Worm (Caenorhabditis elegans) whole organism, L4 larva: ENCODE data around the gene epn-1.

Experiments used
- D1046.2 ChIP-seq: fragments of 200-800 bp; sonication (Bioruptor generic); IDR thresholded peaks from 2 replicates; pipeline ENCODE4 v1.3.6; 2022; ENCODE audit warnings: missing genetic modification characterization, missing compliant biosample characterization
- F10B5.3 ChIP-seq: sonication (generic microtip); optimal IDR thresholded peaks from 2 replicates; lab custom pipeline; 2016; ENCODE audit warnings: mild to moderate bottlenecking, missing genetic modification characterization, missing compliant biosample characterization
- Y48G9A.11 ChIP-seq: fragments of 200-800 bp; sonication (Bioruptor generic); IDR thresholded peaks from 2 replicates; pipeline ENCODE4 v1.3.6; 2022; ENCODE audit warnings: missing genetic modification reagents, missing genetic modification characterization, missing compliant biosample characterization
- ZK337.2 ChIP-seq: fragments of 200-800 bp; sonication (Bioruptor generic); IDR thresholded peaks from 2 replicates; pipeline ENCODE4 v1.3.6; 2022; ENCODE audit warnings: missing genetic modification reagents, missing genetic modification characterization, missing compliant biosample characterization
- aha-1 ChIP-seq: fragments of 150-350 bp; peaks from one replicate; lab custom pipeline; 2014; ENCODE audit warnings: missing biosample characterization, missing genetic modification characterization
- ama-1 ChIP-seq: fragments of 150-350 bp; optimal IDR thresholded peaks from 2 replicates; lab custom pipeline; 2014; ENCODE audit warnings: inconsistent platforms, mixed read lengths
- arid-1 ChIP-seq: fragments of 200-800 bp; sonication (Bioruptor generic); conservative IDR thresholded peaks from 2 replicates; pipeline ENCODE4 v1.3.6; 2022; ENCODE audit warnings: missing genetic modification reagents, missing genetic modification characterization, missing compliant biosample characterization
- attf-4 ChIP-seq: sonication (generic microtip); optimal IDR thresholded peaks from 3 replicates; lab custom pipeline; 2017; ENCODE audit warnings: missing biosample characterization, missing genetic modification characterization
- ceh-20 ChIP-seq: fragments of 200-800 bp; sonication (Bioruptor generic); IDR thresholded peaks from 2 replicates; pipeline ENCODE4 v1.3.6; 2022; ENCODE audit warnings: missing genetic modification reagents, missing genetic modification characterization, missing compliant biosample characterization
- ceh-44 ChIP-seq: fragments of 200-800 bp; sonication (Bioruptor generic); IDR thresholded peaks from 2 replicates; pipeline ENCODE4 v1.3.6; 2022; ENCODE audit warnings: missing genetic modification reagents, missing genetic modification characterization, missing compliant biosample characterization
- cey-2 ChIP-seq: sonication (generic microtip); optimal IDR thresholded peaks from 3 replicates; lab custom pipeline; 2017; ENCODE audit warnings: missing genetic modification characterization, mild to moderate bottlenecking, missing compliant biosample characterization, antibody characterized with exemption, borderline replicate concordance; ENCODE audit not compliant: insufficient read depth
- daf-16 ChIP-seq, 3 experiments: sonication (generic microtip); optimal IDR thresholded peaks; 2 replicates each; lab custom pipeline; 2016 to 2017; ENCODE audit warnings: missing genetic modification characterization in 3 of 3, missing genetic modification reagents in 3 of 3, mild to moderate bottlenecking in 2 of 3, missing compliant biosample characterization in 2 of 3, missing biosample characterization in 1 of 3, moderate library complexity in 1 of 3
- daf-8 ChIP-seq: fragments of 200-800 bp; sonication (Bioruptor generic); IDR thresholded peaks from 2 replicates; pipeline ENCODE4 v1.3.6; 2022; ENCODE audit warnings: missing genetic modification characterization, missing compliant biosample characterization
- dmd-8 ChIP-seq: fragments of 200-800 bp; sonication (Bioruptor generic); IDR thresholded peaks from 2 replicates; pipeline ENCODE4 v1.3.6; 2022; ENCODE audit warnings: missing genetic modification characterization, missing compliant biosample characterization
- dmd-9 ChIP-seq: fragments of 200-800 bp; sonication (Bioruptor generic); IDR thresholded peaks from 2 replicates; pipeline ENCODE4 v1.3.6; 2022; ENCODE audit warnings: missing genetic modification reagents, missing genetic modification characterization, missing compliant biosample characterization
- dpl-1 ChIP-seq: fragments of 150-350 bp; optimal IDR thresholded peaks from 2 replicates; lab custom pipeline; 2014; ENCODE audit warnings: missing biosample characterization, missing genetic modification reagents, missing genetic modification characterization
- gei-8 ChIP-seq: fragments of 200-800 bp; sonication (Bioruptor generic); optimal IDR thresholded peaks from 2 replicates; lab custom pipeline; 2018; ENCODE audit warnings: mild to moderate bottlenecking, missing genetic modification characterization, missing compliant biosample characterization
- jun-1 ChIP-seq: fragments of 150-350 bp; optimal IDR thresholded peaks from 2 replicates; lab custom pipeline; 2014; ENCODE audit warnings: missing biosample characterization, missing genetic modification reagents, missing genetic modification characterization
- lim-7 ChIP-seq: fragments of 200-800 bp; sonication (Bioruptor generic); IDR thresholded peaks from 2 replicates; pipeline ENCODE4 v1.3.6; 2022; ENCODE audit warnings: missing genetic modification characterization, missing compliant biosample characterization
- lin-15B ChIP-seq: fragments of 150-350 bp; sonication (generic microtip); optimal IDR thresholded peaks from 3 replicates; lab custom pipeline; 2014; ENCODE audit warnings: missing biosample characterization, missing genetic modification characterization
- lin-39 ChIP-seq: fragments of 150-350 bp; optimal IDR thresholded peaks from 2 replicates; lab custom pipeline; 2014; ENCODE audit warnings: missing biosample characterization, missing genetic modification reagents, missing genetic modification characterization
- lir-3 ChIP-seq: sonication (generic microtip); optimal IDR thresholded peaks from 2 replicates; lab custom pipeline; 2016; ENCODE audit warnings: mild to moderate bottlenecking, missing genetic modification characterization, missing compliant biosample characterization
- lsy-2 ChIP-seq, 2 experiments: fragments of 150-350 bp in 1 of 2; sonication (generic microtip) in 1 of 2; optimal IDR thresholded peaks; 2 replicates each; lab custom pipeline; 2014 to 2017; ENCODE audit warnings: missing biosample characterization in 2 of 2, missing genetic modification characterization in 2 of 2
- madf-9 ChIP-seq: fragments of 200-800 bp; sonication (Bioruptor generic); conservative IDR thresholded peaks from 2 replicates; pipeline ENCODE4 v1.3.6; 2022; ENCODE audit warnings: missing genetic modification reagents, missing genetic modification characterization, missing compliant biosample characterization
- mdt-29 ChIP-seq: fragments of 200-800 bp; sonication (Bioruptor generic); IDR thresholded peaks from 2 replicates; pipeline ENCODE4 v1.3.6; 2022; ENCODE audit warnings: missing genetic modification reagents, missing genetic modification characterization, missing compliant biosample characterization
- mes-2 ChIP-seq: sonication (generic microtip); optimal IDR thresholded peaks from 2 replicates; lab custom pipeline; 2016; ENCODE audit warnings: missing genotype, mild to moderate bottlenecking, missing genetic modification characterization, missing compliant biosample characterization; ENCODE audit not compliant: poor library complexity, severe bottlenecking
- mxl-3 ChIP-seq: fragments of 200-800 bp; sonication (Bioruptor generic); optimal IDR thresholded peaks from 2 replicates; lab custom pipeline; 2018; ENCODE audit warnings: mild to moderate bottlenecking, missing genetic modification characterization, missing compliant biosample characterization
- nhr-10 ChIP-seq: fragments of 150-350 bp; optimal IDR thresholded peaks from 2 replicates; lab custom pipeline; 2014; ENCODE audit warnings: missing biosample characterization, missing genetic modification characterization
- nhr-237 ChIP-seq: sonication (generic microtip); optimal IDR thresholded peaks from 2 replicates; lab custom pipeline; 2017; ENCODE audit warnings: missing biosample characterization, missing genetic modification characterization
- nhr-25 ChIP-seq: sonication (generic microtip); optimal IDR thresholded peaks from 2 replicates; lab custom pipeline; 2017; ENCODE audit warnings: missing genetic modification characterization, mild to moderate bottlenecking, missing compliant biosample characterization, antibody characterized with exemption, moderate library complexity, borderline replicate concordance; ENCODE audit not compliant: insufficient read depth
- nhr-48 ChIP-seq: sonication (generic microtip); optimal IDR thresholded peaks from 2 replicates; lab custom pipeline; 2016; ENCODE audit warnings: mild to moderate bottlenecking, missing genetic modification characterization, missing compliant biosample characterization
- nhr-6 ChIP-seq: fragments of 150-350 bp; optimal IDR thresholded peaks from 2 replicates; lab custom pipeline; 2014; ENCODE audit warnings: missing biosample characterization, missing genetic modification characterization
- nhr-77 ChIP-seq: fragments of 150-350 bp; optimal IDR thresholded peaks from 2 replicates; lab custom pipeline; 2014; ENCODE audit warnings: missing biosample characterization, missing genetic modification characterization
- pha-4 ChIP-seq, 2 experiments: fragments of 150-350 bp in 1 of 2; fragments of 200-800 bp in 1 of 2; sonication (Bioruptor generic) in 1 of 2; IDR thresholded peaks in 1 of 2; optimal IDR thresholded peaks in 1 of 2; 2 replicates each; pipeline versions ENCODE4 v1.3.6 to Lab custom; 2014 to 2022; ENCODE audit warnings: missing genetic modification characterization in 2 of 2, missing genetic modification reagents in 2 of 2, missing biosample characterization in 1 of 2, missing compliant biosample characterization in 1 of 2
- php-3 ChIP-seq: fragments of 200-800 bp; sonication (Bioruptor generic); IDR thresholded peaks from 2 replicates; pipeline ENCODE4 v1.3.6; 2022; ENCODE audit warnings: missing genetic modification reagents, missing genetic modification characterization, missing compliant biosample characterization
- set-16 ChIP-seq: fragments of 200-800 bp; sonication (Bioruptor generic); IDR thresholded peaks from 2 replicates; pipeline ENCODE4 v1.3.6; 2022; ENCODE audit warnings: missing genetic modification reagents, missing genetic modification characterization, missing compliant biosample characterization
- spr-1 ChIP-seq: sonication (generic microtip); optimal IDR thresholded peaks from 2 replicates; lab custom pipeline; 2016; ENCODE audit warnings: mild to moderate bottlenecking, missing genetic modification characterization, missing compliant biosample characterization
- tra-1 ChIP-seq: fragments of 200-800 bp; sonication (Bioruptor generic); IDR thresholded peaks from 2 replicates; pipeline ENCODE4 v1.3.6; 2022; ENCODE audit warnings: missing genetic modification reagents, missing genetic modification characterization, missing compliant biosample characterization
- vab-7 ChIP-seq: fragments of 200-800 bp; sonication (Bioruptor generic); IDR thresholded peaks from 2 replicates; pipeline ENCODE4 v1.3.6; 2022; ENCODE audit warnings: missing genetic modification reagents, missing genetic modification characterization, missing compliant biosample characterization
- zfp-2 ChIP-seq: sonication (generic microtip); optimal IDR thresholded peaks from 2 replicates; lab custom pipeline; 2016; ENCODE audit warnings: mild to moderate bottlenecking, missing genetic modification characterization, missing compliant biosample characterization
- ztf-11 ChIP-seq: fragments of 150-350 bp; optimal IDR thresholded peaks from 2 replicates; lab custom pipeline; 2014; ENCODE audit warnings: missing biosample characterization, missing genetic modification characterization

The epn-1 gene

DNA sequence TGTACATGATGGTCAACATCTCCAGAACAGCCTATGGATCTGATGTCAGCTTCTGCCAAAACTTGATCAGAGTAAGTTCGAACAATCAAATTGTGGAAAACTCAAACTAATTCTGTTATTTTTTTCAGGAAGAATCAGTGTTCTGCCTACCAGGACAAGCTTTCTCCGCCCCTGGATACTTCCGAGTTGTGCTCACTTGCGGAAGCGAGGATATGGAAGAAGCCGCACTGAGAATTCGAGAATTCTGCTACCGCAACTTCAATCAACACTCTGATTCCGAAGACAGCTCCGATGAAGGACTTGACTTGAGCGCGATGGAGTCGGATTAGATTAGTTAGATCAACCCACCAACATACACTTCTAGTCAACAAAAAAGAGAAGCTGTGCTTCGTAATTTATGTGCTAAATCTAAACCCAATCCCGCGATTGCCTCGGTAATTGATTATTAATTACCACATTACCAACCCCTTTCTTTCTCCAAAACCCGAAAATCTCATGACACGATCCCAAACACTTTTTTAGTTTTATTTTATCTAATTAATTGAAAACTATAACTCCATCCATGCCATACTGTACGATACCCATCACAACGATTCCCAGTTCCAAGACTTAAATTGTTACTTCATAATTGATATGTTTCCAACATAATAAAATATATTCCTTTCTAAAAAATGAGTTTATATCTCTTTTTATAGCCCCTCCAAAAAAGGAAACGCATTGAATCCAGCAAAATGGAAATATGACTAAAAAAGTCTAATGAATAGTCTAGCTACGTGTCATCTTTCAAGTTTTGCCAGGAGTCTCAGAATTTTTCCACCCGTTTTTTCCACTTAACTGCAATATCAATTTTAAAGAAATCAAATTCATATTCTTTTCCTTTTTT is 25.8 kb downstream of the epn-1 start (continued):
- TF ChIP-seq jun-1: no peak
- no peak for TF ChIP-seq mes-2 (tag; lab: Kevin White, UChicago)

DNA sequence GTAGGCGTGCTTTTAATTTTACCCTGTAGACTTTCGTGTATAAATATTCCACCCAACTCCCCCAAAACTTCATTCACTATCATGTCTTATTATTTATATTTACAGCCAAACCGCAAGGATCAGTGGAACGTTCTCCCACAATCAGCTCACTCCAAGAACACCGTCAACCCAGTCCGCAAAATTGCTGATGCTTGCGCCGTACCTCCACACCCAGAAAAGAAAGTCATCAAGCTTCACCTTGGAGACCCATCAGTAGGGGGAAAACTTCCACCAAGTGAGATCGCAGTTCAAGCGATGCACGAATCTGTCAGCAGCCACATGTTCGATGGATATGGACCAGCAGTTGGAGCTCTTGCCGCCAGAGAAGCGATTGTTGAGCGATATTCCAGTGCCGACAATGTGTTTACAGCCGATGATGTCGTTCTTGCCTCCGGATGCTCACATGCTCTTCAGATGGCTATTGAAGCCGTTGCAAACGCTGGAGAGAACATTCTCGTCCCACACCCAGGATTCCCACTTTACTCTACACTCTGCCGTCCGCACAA is 27.0 kb downstream of the epn-1 start:
- TF ChIP-seq nhr-237 (tag; lab: Kevin White, UChicago) (no peak), set-16 (peak; percentile 18; the same call in 1 of the 2 replicates), aha-1 (peak; percentile 19), dmd-8 (peak; percentile 50; the same call in 1 of the 2 replicates)
- TF ChIP-seq, all 104 proteins: peak for 3

DNA sequence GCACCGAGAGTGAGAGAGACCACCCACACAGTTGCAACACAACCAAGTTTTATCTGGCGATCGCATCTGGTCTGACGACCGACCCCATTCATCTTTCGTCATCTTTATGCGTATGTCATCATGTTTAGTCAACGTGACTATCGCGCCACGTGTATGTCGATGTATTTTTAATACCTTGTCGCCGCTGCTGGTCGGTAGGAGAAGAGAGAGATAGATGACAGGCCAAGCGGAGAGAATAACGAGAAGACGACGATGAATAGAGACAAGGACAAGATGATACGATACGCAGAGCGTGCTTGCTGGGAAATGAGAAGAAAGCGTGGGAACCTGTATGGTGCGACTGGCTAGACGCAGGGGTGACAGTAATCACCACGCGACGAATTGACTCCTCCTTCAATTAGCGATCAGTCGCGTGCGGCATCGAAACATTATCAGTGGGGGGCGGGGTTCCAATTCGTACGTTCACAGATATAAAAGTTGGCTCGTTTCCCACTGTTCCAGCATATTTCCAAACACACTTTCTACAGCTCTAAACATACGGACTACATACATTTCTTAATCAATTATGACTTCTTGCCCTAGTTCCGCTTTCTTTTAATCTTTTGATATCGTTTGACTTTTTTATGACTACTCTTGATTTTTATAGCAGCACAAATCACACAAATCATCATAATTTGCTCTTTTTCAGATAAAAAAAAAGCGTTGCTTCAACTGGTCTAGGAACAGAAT is 27.8 kb downstream of the epn-1 start, which contains the start of gene tatn-1:
Gene tatn-1, plus strand, starts transcription at position 689 of the 729 bp plus-strand sequence.
- TF ChIP-seq pha-4 (GFP tag; IDR thresholded peaks at IDR 0.05; lab: Robert Waterston, UW): 0 out of 2 replicates have a peak, but pooled peaks have one; percentile 38
- TF ChIP-seq pha-4 (tag; optimal IDR thresholded peaks at IDR 0.05; lab: Kevin White, UChicago): no peak
- no peak for TF ChIP-seq ceh-44 (GFP tag; lab: Robert Waterston, UW)
- no peak for TF ChIP-seq ceh-20
- peak; percentile 80 for TF ChIP-seq gei-8 (GFP tag; lab: Kevin White, UChicago)
- no peak for TF ChIP-seq dpl-1 (GFP tag; lab: Kevin White, UChicago)
- TF ChIP-seq php-3 (GFP tag; lab: Robert Waterston, UW): peak; percentile 87; the same call in 1 of the 2 replicates
- TF ChIP-seq cey-2: peak; percentile 84
- TF ChIP-seq arid-1 (GFP tag; lab: Robert Waterston, UW): 0 out of 2 replicates have a peak, but pooled peaks have one; percentile 11
- no peak for TF ChIP-seq lin-15B (tag; lab: Kevin White, UChicago)
- TF ChIP-seq dmd-9: no peak
- TF ChIP-seq dmd-8: no peak
- no peak for TF ChIP-seq ZK337.2 (GFP tag; lab: Robert Waterston, UW)
- TF ChIP-seq nhr-10 (tag; lab: Kevin White, UChicago): peak; percentile 81
- TF ChIP-seq daf-8: no peak
- TF ChIP-seq lim-7 (GFP tag; lab: Robert Waterston, UW): no peak
- TF ChIP-seq lsy-2 (tag; optimal IDR thresholded peaks at IDR 0.05; lab: Kevin White, UChicago): peak; percentile 43 to 58
- no peak for TF ChIP-seq D1046.2 (GFP tag; lab: Robert Waterston, UW)
- no peak for TF ChIP-seq attf-4
- TF ChIP-seq vab-7 (GFP tag; lab: Robert Waterston, UW): no peak
- TF ChIP-seq nhr-48 (tag; lab: Kevin White, UChicago): peak; percentile 98
- peak; percentile 50; the same call in 1 of the 2 replicates for TF ChIP-seq set-16
- no peak for TF ChIP-seq ztf-11
- TF ChIP-seq mxl-3 (GFP tag; lab: Kevin White, UChicago): peak; percentile 99
- no peak for TF ChIP-seq lir-3
- TF ChIP-seq nhr-25 (tag; lab: Kevin White, UChicago): peak; percentile 61
- peak; percentile 36 for TF ChIP-seq ama-1 (lab: Kevin White, UChicago)
- TF ChIP-seq nhr-77: peak; percentile 94
- 0 out of 2 replicates have a peak, but pooled peaks have one; percentile 27 for TF ChIP-seq mdt-29
- no peak for TF ChIP-seq zfp-2 (tag; lab: Kevin White, UChicago)
- peak; percentile 85 for TF ChIP-seq tra-1 (GFP tag; lab: Robert Waterston, UW)
- peak; percentile 32; the same call in 1 of the 2 replicates for TF ChIP-seq madf-9 (GFP tag; lab: Robert Waterston, UW)
- no peak for TF ChIP-seq F10B5.3
- peak; percentile 61 for TF ChIP-seq spr-1
- peak in 1 of 2 experiments; percentile 56 for TF ChIP-seq daf-16 (GFP tag; optimal IDR thresholded peaks at IDR 0.05; lab: Kevin White, UChicago)
- peak; percentile 81 for TF ChIP-seq daf-16 (tag; optimal IDR thresholded peaks at IDR 0.05; lab: Kevin White, UChicago)
- TF ChIP-seq lin-39 (tag; lab: Kevin White, UChicago): no peak
- TF ChIP-seq Y48G9A.11 (GFP tag; lab: Robert Waterston, UW): no peak
- TF ChIP-seq nhr-6 (tag; lab: Kevin White, UChicago): no peak
